Worm (Caenorhabditis elegans): ENCODE data around the gene T16G1.6.

- TF ChIP-seq nhr-76 (tag; optimal IDR thresholded peaks at IDR 0.05) (no peak), dve-1 (tag; optimal IDR thresholded peaks at IDR 0.05; ENCODE audit: insufficient read depth) (no peak), lin-38 (GFP tag; IDR thresholded peaks at IDR 0.05) (no peak)
Observed at ce11 chrV:12968555-12968954, 31.6 kb upstream of the T16G1.6 start, which contains the start of gene lin-46.

All from whole organism, L4 larva.